Worm (Caenorhabditis elegans): Measurements from ENCODE around the gene aip-1.
A peak's percentile ranks its signal among the peaks of the same experiment; 100 is the strongest.

The aip-1 gene

DNA sequence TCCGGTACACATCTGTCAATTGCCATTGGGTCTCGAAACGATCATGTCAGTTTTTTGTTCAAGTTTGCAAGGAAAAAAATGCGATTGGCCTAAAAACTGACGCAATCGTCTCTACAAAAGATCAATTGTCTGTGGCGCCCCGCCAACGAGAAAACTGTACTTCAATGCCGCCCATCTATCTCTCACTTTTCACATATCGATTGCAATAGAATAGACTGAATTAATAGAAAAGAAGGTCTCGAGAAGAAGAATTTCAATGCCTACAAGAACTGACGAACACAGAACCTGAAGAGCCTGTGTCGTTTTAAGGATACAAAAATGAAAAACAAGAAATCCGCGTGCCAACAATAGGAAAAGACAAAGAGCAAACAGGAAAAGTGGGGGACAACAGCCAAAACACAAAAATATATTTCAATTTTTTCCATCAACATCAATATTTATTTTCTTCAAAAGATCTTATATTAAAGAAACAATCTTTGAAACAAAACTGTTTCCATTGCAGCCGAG is 3.7 kb upstream of the aip-1 start (continued):
- TF ChIP-seq lin-35 (GFP tag; optimal IDR thresholded peaks at IDR 0.05) (peak in 1 of 3 experiments; percentile 33), ceh-40 (GFP tag; IDR thresholded peaks at IDR 0.05) (no peak), ztf-26 (tag; optimal IDR thresholded peaks at IDR 0.05) (peak; percentile 47), tbp1 (GFP tag; optimal IDR thresholded peaks at IDR 0.05) (no peak), ZK185.1 (tag; optimal IDR thresholded peaks at IDR 0.05; ENCODE audit: poor library complexity, severe bottlenecking) (no peak), B0019.2 (GFP tag; conservative IDR thresholded peaks at IDR 0.05) (no peak), B0336.3 (GFP tag; IDR thresholded peaks at IDR 0.05) (peak; percentile 48), snpc-3.4 (tag; optimal IDR thresholded peaks at IDR 0.05) (no peak), ztf-18 (tag; optimal IDR thresholded peaks at IDR 0.05) (peak; percentile 37), attf-5 (GFP tag; optimal IDR thresholded peaks at IDR 0.05) (peak; percentile 61), lin-54 (GFP tag; optimal IDR thresholded peaks at IDR 0.05) (peak; percentile 43), mxl-1 (tag; optimal IDR thresholded peaks at IDR 0.05) (no peak), hlh-12 (tag; optimal IDR thresholded peaks at IDR 0.05) (no peak), egl-44 (GFP tag; IDR thresholded peaks at IDR 0.05) (no peak), egrh-3 (GFP tag; IDR thresholded peaks at IDR 0.05) (no peak), bed-2 (GFP tag; IDR thresholded peaks at IDR 0.05) (no peak), rpc-1 (optimal IDR thresholded peaks at IDR 0.05) (no peak), rpc-1 (tag; optimal IDR thresholded peaks at IDR 0.05) (no peak), ceh-79 (tag; optimal IDR thresholded peaks at IDR 0.05) (no peak), die-1 (tag; optimal IDR thresholded peaks at IDR 0.05) (peak; percentile 30), F49E8.2 (tag; optimal IDR thresholded peaks at IDR 0.05; ENCODE audit: insufficient read depth) (peak; percentile 50), ceh-91 (GFP tag; IDR thresholded peaks at IDR 0.05) (no peak), Y79H2A.3 (GFP tag; conservative IDR thresholded peaks at IDR 0.05) (no peak), athp-1 (tag; optimal IDR thresholded peaks at IDR 0.05) (peak; percentile 49), snpc-1.3 (tag; optimal IDR thresholded peaks at IDR 0.05; ENCODE audit: insufficient read depth) (peak; percentile 37), C17E4.6 (GFP tag; IDR thresholded peaks at IDR 0.05) (0 out of 2 replicates have a peak, but pooled peaks have one; percentile 27), F52B5.7 (tag; optimal IDR thresholded peaks at IDR 0.05) (no peak), pha-4 (tag; optimal IDR thresholded peaks at IDR 0.05) (no peak), Y56A3A.18 (GFP tag; IDR thresholded peaks at IDR 0.05) (peak; percentile 65; the same call in 1 of the 2 replicates), madf-10 (tag; optimal IDR thresholded peaks at IDR 0.05) (peak; percentile 22), C06A6.2 (GFP tag; conservative IDR thresholded peaks at IDR 0.05) (no peak), B0035.1 (tag; optimal IDR thresholded peaks at IDR 0.05) (no peak), mcd-1 (GFP tag; IDR thresholded peaks at IDR 0.05) (peak; percentile 42; the same call in 1 of the 2 replicates), ccch-3 (GFP tag; optimal IDR thresholded peaks at IDR 0.05) (no peak), madf-3 (GFP tag; IDR thresholded peaks at IDR 0.05) (peak; percentile 72; the same call in 1 of the 2 replicates), F57C9.4 (tag; optimal IDR thresholded peaks at IDR 0.05) (no peak), rcor-1 (GFP tag; IDR thresholded peaks at IDR 0.05) (peak; percentile 41), hmg-20 (GFP tag; IDR thresholded peaks at IDR 0.05) (0 out of 2 replicates have a peak, but pooled peaks have one; percentile 64), zim-3 (tag; optimal IDR thresholded peaks at IDR 0.05) (peak; percentile 27), ceh-58 (GFP tag; IDR thresholded peaks at IDR 0.05) (no peak), him-1 (tag; optimal IDR thresholded peaks at IDR 0.05) (no peak), ztf-6 (GFP tag; IDR thresholded peaks at IDR 0.05) (no peak), B0261.1 (tag; optimal IDR thresholded peaks at IDR 0.05) (no peak), akir-1 (GFP tag; optimal IDR thresholded peaks at IDR 0.05) (no peak), F10E7.11 (tag; optimal IDR thresholded peaks at IDR 0.05) (peak; percentile 44), lsl-1 (GFP tag; optimal IDR thresholded peaks at IDR 0.05) (no peak), sea-2 (GFP tag; IDR thresholded peaks at IDR 0.05) (no peak), madf-6 (GFP tag; IDR thresholded peaks at IDR 0.05) (peak; percentile 63), sptf-2 (GFP tag; optimal IDR thresholded peaks at IDR 0.05) (no peak)
